Worm (Caenorhabditis elegans): ENCODE results near the gene srlf-31.

srlf-31 gene

DNA sequence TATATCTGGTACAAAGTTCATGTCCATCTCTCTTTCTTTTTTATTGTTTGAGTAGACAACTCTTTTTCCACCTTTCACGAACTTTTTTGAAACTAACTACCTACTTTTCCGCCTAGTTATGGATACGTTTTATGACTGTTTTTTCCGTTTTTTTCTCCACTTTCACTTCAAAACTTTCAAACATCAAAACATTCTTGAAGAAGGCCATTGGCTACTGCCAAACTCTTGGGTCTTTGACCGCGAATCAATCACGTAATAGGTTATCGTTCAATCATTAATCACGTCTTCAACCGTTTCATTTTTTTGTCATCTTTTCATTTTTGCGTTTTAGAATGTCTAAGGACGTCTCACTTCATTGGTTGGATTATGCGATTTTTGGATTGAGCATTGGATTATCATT lies 14.1 kb upstream of the srlf-31 start, which contains the start of gene slc-5A12:
Gene slc-5A12, plus strand, starts transcription at position 333 of the 400 bp plus-strand sequence.
- no peak for TF ChIP-seq W03F9.2 (tag; optimal IDR thresholded peaks at IDR 0.05)
- no peak for TF ChIP-seq dao-5 (tag; optimal IDR thresholded peaks at IDR 0.05)
- TF ChIP-seq him-1 (tag; optimal IDR thresholded peaks at IDR 0.05): no peak

DNA sequence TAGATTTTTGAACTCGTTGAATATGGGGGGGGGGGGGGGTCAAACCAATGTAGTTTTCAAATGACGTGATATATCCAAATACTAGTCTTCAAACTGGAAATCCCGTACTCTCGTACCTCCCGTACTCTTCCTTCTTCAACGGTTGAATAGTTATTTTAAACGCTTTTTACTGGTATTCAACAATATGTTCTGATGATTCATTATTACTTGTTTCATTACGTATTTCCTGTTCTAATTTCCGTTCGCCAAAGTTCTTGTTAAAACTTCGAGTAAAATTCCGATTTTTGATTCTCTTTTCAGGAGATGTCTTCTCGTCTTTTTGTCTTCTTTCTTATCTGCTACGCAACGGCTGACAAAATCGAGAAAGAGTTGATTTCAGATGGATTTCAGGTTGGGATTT lies 7.6 kb upstream of the srlf-31 start, which contains the start of gene nhx-9:
Gene nhx-9, plus strand, starts transcription at position 301 of the 400 bp plus-strand sequence.
- TF ChIP-seq dao-5 (tag; optimal IDR thresholded peaks at IDR 0.05) (no peak), W03F9.2 (tag; optimal IDR thresholded peaks at IDR 0.05) (no peak), him-1 (tag; optimal IDR thresholded peaks at IDR 0.05) (no peak)

DNA sequence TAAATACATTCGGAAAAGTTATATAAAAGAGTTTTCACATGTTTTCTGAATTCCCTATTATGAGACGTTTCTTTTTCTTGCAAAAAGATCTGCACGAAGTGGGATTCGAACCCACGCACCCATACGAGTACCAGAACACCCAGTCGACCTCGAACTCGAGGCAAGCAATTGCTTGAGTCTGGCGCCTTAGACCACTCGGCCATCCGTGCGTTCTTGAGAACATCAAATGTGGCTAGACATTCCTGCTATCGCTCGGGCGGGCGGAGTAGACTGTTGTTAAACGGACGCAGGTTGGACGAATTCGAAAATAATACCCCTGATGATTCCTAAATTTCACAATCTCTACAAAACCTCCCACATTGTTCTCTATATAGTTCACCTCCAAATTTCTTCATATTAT lies 5.4 kb upstream of the srlf-31 start:
- TF ChIP-seq dao-5 (tag; optimal IDR thresholded peaks at IDR 0.05) (no peak), him-1 (tag; optimal IDR thresholded peaks at IDR 0.05) (no peak), W03F9.2 (tag; optimal IDR thresholded peaks at IDR 0.05) (no peak)

DNA sequence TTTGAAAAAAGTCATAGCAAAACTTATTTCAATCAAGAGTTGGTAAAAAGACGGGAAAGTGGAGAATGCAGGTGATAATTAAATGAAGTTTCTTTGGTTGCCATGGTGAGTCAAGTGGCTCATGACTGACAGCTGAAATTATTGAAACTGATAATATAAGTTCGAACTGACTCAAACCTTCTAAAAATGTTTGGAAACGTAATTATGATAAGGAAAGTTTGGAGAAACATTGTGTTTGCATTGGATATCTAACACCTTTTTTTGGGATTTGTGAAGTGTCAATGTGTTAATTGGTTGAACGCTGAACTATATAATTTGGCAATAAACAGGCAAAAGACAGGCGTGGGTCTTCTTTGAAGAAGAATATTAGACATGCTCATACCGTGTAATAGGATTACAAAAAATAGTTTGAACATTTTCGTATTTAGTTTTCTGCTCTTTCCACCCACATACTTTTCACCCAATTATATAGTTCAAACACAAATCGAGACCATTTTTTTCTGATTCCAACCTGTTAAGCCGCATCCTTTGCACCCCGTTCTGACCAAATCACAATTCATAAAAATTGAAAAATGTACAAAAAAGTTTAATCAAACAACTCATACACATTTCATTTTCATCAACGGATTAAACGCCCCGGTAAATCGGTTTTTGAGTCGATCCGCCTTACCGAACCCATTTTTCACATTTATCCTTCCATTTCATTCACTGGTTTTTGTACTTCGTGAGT lies 2.5 kb upstream of the srlf-31 start, which contains the start of the genes srlf-33 and srlf-32:
Gene srlf-33, minus strand, starts transcription at position 101 of the 730 bp plus-strand sequence.
Gene srlf-32, plus strand, starts transcription at position 680 of the 730 bp plus-strand sequence.
- no peak for TF ChIP-seq dao-5 (tag; optimal IDR thresholded peaks at IDR 0.05)
- no peak for TF ChIP-seq W03F9.2 (tag; optimal IDR thresholded peaks at IDR 0.05)
- TF ChIP-seq him-1 (tag; optimal IDR thresholded peaks at IDR 0.05): no peak

DNA sequence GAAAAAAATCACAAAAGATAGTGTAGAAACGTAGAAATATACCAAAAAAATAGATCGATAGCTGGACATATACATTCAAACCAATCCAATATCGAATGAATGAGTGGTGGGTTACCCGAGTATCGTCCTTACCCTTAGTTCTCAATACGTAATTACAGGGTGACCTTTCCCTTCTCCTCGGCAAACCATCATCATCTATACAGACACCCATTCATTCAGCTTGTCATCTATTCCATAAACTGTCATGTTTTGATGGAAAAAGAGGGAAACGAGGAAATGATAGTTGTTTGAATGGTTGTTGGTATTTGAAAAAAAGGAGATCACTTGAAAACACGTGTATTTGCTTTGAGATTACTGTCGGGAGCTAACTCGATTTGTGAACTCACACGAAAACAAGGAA lies 1.1 kb upstream of the srlf-31 start:
- TF ChIP-seq dao-5 (tag; optimal IDR thresholded peaks at IDR 0.05) (no peak), W03F9.2 (tag; optimal IDR thresholded peaks at IDR 0.05) (no peak)

DNA sequence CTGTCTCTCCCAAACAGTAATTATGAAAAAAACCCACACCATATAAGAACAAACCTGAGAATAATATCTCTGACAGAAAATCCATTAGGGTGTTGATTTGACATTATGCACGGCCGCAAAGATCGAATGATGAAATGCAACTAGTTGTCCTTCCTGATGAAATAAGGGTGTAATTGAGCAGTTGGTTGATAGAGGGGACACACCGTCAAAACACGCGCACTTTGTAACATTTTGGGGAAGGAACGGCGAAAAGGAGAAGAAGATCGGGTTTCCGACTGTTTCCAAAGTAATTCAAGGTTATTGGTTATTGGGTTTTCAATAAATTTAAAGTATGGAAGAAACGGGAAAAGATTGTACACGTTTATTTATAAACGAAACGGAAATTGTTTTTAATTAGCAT lies 963 bp downstream of the srlf-31 start, which contains the start of gene ZK822.1:
Gene ZK822.1, minus strand, starts transcription at position 121 of the 400 bp plus-strand sequence.
- TF ChIP-seq him-1 (tag; optimal IDR thresholded peaks at IDR 0.05) (no peak), dao-5 (tag; optimal IDR thresholded peaks at IDR 0.05) (no peak), W03F9.2 (tag; optimal IDR thresholded peaks at IDR 0.05) (no peak)

DNA sequence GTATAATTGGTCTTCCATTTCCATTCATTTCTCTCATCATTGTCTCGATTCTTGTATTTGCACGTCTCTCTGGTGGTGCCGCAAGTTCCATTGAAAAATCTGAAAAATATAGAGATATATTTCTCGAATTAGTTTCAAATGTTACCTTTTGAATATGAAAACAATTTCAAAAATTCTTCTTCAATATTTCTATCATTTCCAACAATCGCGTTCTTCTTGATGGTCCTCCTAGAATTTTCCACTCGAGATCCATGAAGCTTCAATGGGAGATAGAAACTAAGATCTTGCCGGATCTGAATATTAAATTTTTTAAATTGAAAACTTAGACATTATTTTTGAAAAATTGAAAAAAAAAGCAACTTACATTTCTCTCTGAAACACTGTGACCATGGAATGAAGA lies 3.9 kb downstream of the srlf-31 start:
- TF ChIP-seq W03F9.2 (tag; optimal IDR thresholded peaks at IDR 0.05) (no peak), him-1 (tag; optimal IDR thresholded peaks at IDR 0.05) (no peak), dao-5 (tag; optimal IDR thresholded peaks at IDR 0.05) (no peak)

DNA sequence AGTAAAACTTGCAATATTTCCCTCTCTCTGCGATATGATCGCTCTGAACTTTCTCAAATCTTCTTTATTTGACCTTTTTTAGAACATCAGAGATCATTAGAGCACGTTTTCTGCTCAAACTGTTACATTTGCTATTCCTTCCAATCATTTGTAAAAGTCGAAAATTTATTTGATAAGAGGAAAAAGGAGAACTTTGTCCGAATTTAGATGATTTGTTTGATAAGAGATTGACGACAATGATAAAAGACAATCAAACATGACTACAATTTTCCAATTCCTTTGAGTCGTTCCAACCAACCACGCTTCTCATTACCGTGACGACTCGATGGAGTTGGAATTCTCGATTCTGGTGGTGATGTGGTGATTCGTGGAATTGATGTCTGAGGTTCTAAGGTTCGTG lies 5.1 kb downstream of the srlf-31 start:
- TF ChIP-seq W03F9.2 (tag; optimal IDR thresholded peaks at IDR 0.05) (no peak), dao-5 (tag; optimal IDR thresholded peaks at IDR 0.05) (no peak), him-1 (tag; optimal IDR thresholded peaks at IDR 0.05) (no peak)

DNA sequence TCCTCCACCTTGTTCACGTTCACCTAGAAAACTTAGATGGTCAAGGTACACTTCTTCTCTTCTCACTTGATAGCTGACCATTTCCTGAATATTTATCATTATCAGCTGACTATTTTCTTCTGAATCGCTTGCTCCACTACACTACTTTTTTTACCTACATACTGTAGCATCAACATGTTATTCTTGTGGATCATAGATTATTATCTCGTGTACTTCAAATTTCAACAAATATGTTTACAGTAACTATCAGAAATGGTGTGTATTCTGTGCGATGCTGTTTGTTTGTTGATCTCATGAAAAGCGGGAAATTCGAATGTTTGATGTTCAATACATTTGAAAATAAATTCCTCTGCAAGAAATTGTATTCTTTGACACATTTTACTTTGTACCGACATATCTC lies 6.1 kb downstream of the srlf-31 start, which contains the start of gene ZK822.10:
Gene ZK822.10, plus strand, starts transcription at position 231 of the 400 bp plus-strand sequence.
- no peak for TF ChIP-seq him-1 (tag; optimal IDR thresholded peaks at IDR 0.05)
- TF ChIP-seq dao-5 (tag; optimal IDR thresholded peaks at IDR 0.05): no peak
- TF ChIP-seq W03F9.2 (tag; optimal IDR thresholded peaks at IDR 0.05): no peak

DNA sequence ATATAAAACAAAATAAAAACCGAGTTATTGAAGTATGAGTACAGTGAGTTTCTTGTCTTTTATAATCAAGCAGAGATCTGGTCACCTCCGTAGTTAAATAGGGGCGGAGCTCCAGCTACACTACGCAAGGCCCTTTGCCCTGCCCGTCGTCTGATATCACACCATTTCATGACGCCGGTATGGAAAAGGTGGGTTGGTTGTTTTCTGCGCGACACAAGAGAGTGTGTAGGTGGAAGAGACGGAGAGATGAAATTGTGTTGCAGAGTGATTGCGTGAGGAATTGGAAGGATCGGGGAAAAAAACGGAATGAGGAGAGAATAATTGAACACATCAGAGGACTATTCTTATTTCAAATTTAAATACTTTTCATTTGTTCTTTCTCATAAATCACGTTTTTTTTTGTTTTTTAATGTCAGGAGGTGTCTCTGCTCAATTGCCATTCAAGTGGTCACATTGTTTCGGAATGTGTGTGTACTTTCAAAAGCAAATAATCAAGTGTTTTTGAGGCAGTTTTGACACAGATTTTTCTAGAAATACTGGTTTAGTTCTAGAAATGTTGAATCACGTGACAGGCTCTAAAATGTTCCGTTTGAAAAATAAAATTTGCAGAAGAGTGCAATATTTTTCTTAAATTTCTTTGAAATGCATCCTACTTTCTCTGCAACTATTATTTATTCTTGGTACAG lies 7.1 kb downstream of the srlf-31 start, which contains the start of gene ZK822.9:
Gene ZK822.9, plus strand, starts transcription at position 180 of the 686 bp plus-strand sequence.
- TF ChIP-seq dao-5 (tag; optimal IDR thresholded peaks at IDR 0.05) (no peak), him-1 (tag; optimal IDR thresholded peaks at IDR 0.05) (no peak), W03F9.2 (tag; optimal IDR thresholded peaks at IDR 0.05) (no peak)

DNA sequence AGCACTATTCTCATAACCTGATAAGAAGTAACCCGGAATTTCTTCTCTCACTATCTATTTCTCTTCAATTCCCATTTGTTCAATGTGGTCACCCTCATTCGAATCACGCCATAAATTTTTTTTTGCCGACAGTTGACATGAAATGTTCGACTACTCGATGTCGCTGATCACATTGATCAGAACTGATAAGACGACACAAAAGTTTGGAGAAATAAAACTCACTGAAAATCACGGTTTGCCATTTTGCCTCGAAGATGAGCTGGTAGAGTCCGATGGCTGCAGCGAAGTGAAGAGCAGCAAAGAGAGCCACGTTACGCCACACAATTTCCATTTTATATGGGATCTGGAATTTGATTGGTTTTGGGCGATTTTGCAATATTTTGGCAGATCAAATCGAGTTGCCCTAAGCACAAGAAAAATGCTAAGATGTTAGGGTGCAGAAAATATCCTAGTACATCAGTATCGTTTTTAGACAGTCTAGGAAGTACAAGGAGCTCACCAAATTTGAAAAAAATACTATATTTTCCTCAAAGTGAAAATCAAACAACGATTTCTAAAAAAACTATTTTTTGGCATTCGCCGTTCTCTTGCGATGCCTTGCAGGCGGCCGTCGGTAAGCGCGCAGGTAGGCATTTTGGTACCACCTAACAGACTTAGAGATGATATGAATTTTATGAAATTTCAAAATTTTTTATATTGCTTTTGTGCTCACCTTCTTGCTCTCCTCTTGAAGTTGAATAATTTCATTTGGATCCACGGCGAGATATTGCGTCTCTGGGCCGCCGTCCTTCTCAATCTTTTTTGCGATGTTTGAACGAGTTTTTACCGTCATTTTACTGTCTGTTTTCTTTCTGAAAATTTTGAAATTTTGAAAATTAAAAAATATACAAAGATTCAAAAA lies 7.9 kb downstream of the srlf-31 start, which contains the start of gene fat-6:
Gene fat-6, minus strand, starts transcription at position 851 of the 901 bp plus-strand sequence.
- TF ChIP-seq W03F9.2 (tag; optimal IDR thresholded peaks at IDR 0.05) (no peak), him-1 (tag; optimal IDR thresholded peaks at IDR 0.05) (no peak), dao-5 (tag; optimal IDR thresholded peaks at IDR 0.05) (no peak)

DNA sequence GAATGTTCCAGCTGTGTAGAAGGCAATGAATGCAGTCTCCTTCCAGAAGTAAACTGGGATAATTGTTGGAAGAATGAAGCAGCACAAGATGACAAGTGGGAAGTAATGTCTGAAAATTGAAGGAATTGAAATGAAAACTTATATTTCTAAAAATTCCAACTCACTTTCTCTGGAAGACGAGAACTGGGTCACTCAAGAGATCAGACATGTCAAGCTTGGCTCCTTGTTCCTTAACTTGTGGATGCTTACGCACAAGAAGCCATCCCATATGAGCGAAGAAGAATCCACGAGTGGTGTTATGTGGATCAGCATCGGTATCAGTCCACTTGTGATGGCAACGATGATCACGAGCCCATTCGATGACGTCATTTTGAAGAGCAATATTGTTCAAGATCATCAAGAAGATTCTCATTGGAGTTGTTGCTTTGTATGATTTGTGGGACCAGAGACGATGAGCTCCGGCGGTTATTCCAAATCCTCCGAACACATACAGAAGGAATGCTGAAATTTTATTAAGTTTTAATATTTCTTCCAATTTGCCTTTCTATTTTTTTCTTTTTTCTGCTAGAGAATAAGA lies 8.6 kb downstream of the srlf-31 start:
- TF ChIP-seq dao-5 (tag; optimal IDR thresholded peaks at IDR 0.05) (no peak), W03F9.2 (tag; optimal IDR thresholded peaks at IDR 0.05) (no peak), him-1 (tag; optimal IDR thresholded peaks at IDR 0.05) (no peak)

Data from whole organism, L4/young adult.